Fruit fly (Drosophila melanogaster) whole organism, prepupa: ENCODE measurements around the gene CG12617.

Experiments used
- Blimp-1 ChIP-seq: fragments of 200-800 bp; sonication (Bioruptor generic); optimal IDR thresholded peaks from 3 replicates; lab custom pipeline; 2017; ENCODE audit warnings: missing biosample characterization, missing genetic modification characterization, mild to moderate bottlenecking, moderate library complexity, missing genetic modification reagents
- CG10631 ChIP-seq: fragments of 200-800 bp; sonication (Bioruptor generic); optimal IDR thresholded peaks from 2 replicates; lab custom pipeline; 2016; ENCODE audit warnings: missing biosample characterization, missing genetic modification characterization
- CG11294 ChIP-seq: fragments of 200-800 bp; sonication (Bioruptor generic); IDR thresholded peaks from 2 replicates; pipeline ENCODE4 v1.3.6; 2022; ENCODE audit warnings: missing biosample characterization, missing genetic modification characterization
- CG15336 ChIP-seq: fragments of 200-800 bp; sonication (Bioruptor generic); IDR thresholded peaks from 2 replicates; pipeline ENCODE4 v1.3.6; 2022; ENCODE audit warnings: missing biosample characterization, missing genetic modification characterization
- CG1621 ChIP-seq: fragments of 200-800 bp; sonication (Bioruptor generic); optimal IDR thresholded peaks from 3 replicates; lab custom pipeline; 2018; ENCODE audit warnings: missing biosample characterization, mild to moderate bottlenecking, missing genetic modification characterization
- CG16779 ChIP-seq: fragments of 200-800 bp; sonication (Bioruptor generic); optimal IDR thresholded peaks from 3 replicates; lab custom pipeline; 2017; ENCODE audit warnings: missing biosample characterization, mild to moderate bottlenecking, missing genetic modification characterization
- CG31627 ChIP-seq: fragments of 200-800 bp; sonication (Bioruptor generic); optimal IDR thresholded peaks from 3 replicates; lab custom pipeline; 2016; ENCODE audit warnings: missing biosample characterization, missing genetic modification characterization
- CG34406 ChIP-seq: fragments of 200-800 bp; sonication (Bioruptor generic); optimal IDR thresholded peaks from 3 replicates; lab custom pipeline; 2016; ENCODE audit warnings: missing biosample characterization, missing genetic modification characterization
- CG4318 ChIP-seq: fragments of 200-800 bp; sonication (Bioruptor generic); optimal IDR thresholded peaks from 3 replicates; lab custom pipeline; 2017; ENCODE audit warnings: missing biosample characterization, mild to moderate bottlenecking, missing genetic modification characterization
- CG6276 ChIP-seq: fragments of 200-800 bp; sonication (Bioruptor generic); optimal IDR thresholded peaks from 2 replicates; lab custom pipeline; 2017; ENCODE audit warnings: missing biosample characterization, mild to moderate bottlenecking, missing genetic modification characterization
- CG6792 ChIP-seq: fragments of 200-800 bp; sonication (Bioruptor generic); optimal IDR thresholded peaks from 3 replicates; lab custom pipeline; 2016; ENCODE audit warnings: missing biosample characterization, missing genetic modification characterization
- CG6854 ChIP-seq: fragments of 200-800 bp; sonication (Bioruptor generic); optimal IDR thresholded peaks from 2 replicates; lab custom pipeline; 2017; ENCODE audit warnings: missing biosample characterization, mild to moderate bottlenecking, missing genetic modification characterization
- CG7368 ChIP-seq: fragments of 200-800 bp; sonication (Bioruptor generic); optimal IDR thresholded peaks from 3 replicates; lab custom pipeline; 2016; ENCODE audit warnings: missing biosample characterization, missing genetic modification characterization
- CG9139 ChIP-seq: fragments of 200-800 bp; sonication (Bioruptor generic); optimal IDR thresholded peaks from 3 replicates; lab custom pipeline; 2017; ENCODE audit warnings: missing biosample characterization, mild to moderate bottlenecking, missing genetic modification characterization
- Eip75B ChIP-seq: fragments of 200-800 bp; sonication (Bioruptor generic); optimal IDR thresholded peaks from 3 replicates; lab custom pipeline; 2016; ENCODE audit warnings: missing biosample characterization, missing genetic modification characterization
- Eip78C ChIP-seq: fragments of 200-800 bp; sonication (Bioruptor generic); peaks from one replicate; lab custom pipeline; 2016; ENCODE audit warnings: missing biosample characterization, missing genetic modification characterization
- Eip93F ChIP-seq: fragments of 200-800 bp; sonication (Bioruptor generic); optimal IDR thresholded peaks from 2 replicates; lab custom pipeline; 2016; ENCODE audit warnings: missing biosample characterization, mild to moderate bottlenecking, missing genetic modification characterization
- Ets21C ChIP-seq: fragments of 200-800 bp; sonication (Bioruptor generic); optimal IDR thresholded peaks from 3 replicates; lab custom pipeline; 2016; ENCODE audit warnings: missing biosample characterization, missing genetic modification characterization
- Ets96B ChIP-seq: fragments of 200-800 bp; optimal IDR thresholded peaks from 2 replicates; lab custom pipeline; 2019; ENCODE audit warnings: missing biosample characterization, mild to moderate bottlenecking, missing genetic modification characterization, moderate library complexity
- Hr38 ChIP-seq: sonication (Bioruptor generic); optimal IDR thresholded peaks from 2 replicates; lab custom pipeline; 2016; ENCODE audit warnings: missing biosample characterization, missing genetic modification characterization
- Hr4 ChIP-seq: fragments of 200-800 bp; sonication (Bioruptor generic); optimal IDR thresholded peaks from 3 replicates; lab custom pipeline; 2016; ENCODE audit warnings: missing biosample characterization, missing genetic modification characterization
- Lpt ChIP-seq: fragments of 200-800 bp; sonication (Bioruptor generic); optimal IDR thresholded peaks from 3 replicates; lab custom pipeline; 2016; ENCODE audit warnings: missing biosample characterization, missing genetic modification characterization
- Met ChIP-seq: fragments of 200-800 bp; sonication (Bioruptor generic); optimal IDR thresholded peaks from 3 replicates; lab custom pipeline; 2016; ENCODE audit warnings: missing biosample characterization, missing genetic modification characterization
- OdsH ChIP-seq: fragments of 200-800 bp; sonication (Bioruptor generic); optimal IDR thresholded peaks from 3 replicates; lab custom pipeline; 2016; ENCODE audit warnings: missing biosample characterization, missing genetic modification characterization
- Smox ChIP-seq: fragments of 200-800 bp; sonication (Bioruptor generic); optimal IDR thresholded peaks from 3 replicates; lab custom pipeline; 2016; ENCODE audit warnings: missing biosample characterization, missing genetic modification characterization
- Sox15 ChIP-seq: fragments of 200-800 bp; sonication (Bioruptor generic); optimal IDR thresholded peaks from 3 replicates; lab custom pipeline; 2016; ENCODE audit warnings: missing biosample characterization, missing genetic modification characterization
- acj6 ChIP-seq: fragments of 200-800 bp; sonication (Bioruptor generic); optimal IDR thresholded peaks from 3 replicates; lab custom pipeline; 2016; ENCODE audit warnings: missing biosample characterization, missing genetic modification characterization
- cyc ChIP-seq: fragments of 200-800 bp; sonication (Bioruptor generic); optimal IDR thresholded peaks from 3 replicates; lab custom pipeline; 2016; ENCODE audit warnings: missing biosample characterization, missing genetic modification characterization
- dsx ChIP-seq: fragments of 200-800 bp; optimal IDR thresholded peaks from 3 replicates; lab custom pipeline; 2019; ENCODE audit warnings: missing biosample characterization, mild to moderate bottlenecking, missing genetic modification characterization, moderate library complexity; ENCODE audit not compliant: poor library complexity, severe bottlenecking
- eg ChIP-seq: fragments of 200-800 bp; sonication (Bioruptor generic); IDR thresholded peaks from 3 replicates; pipeline ENCODE4 v1.3.6; 2022; ENCODE audit warnings: missing biosample characterization, missing genetic modification characterization
- esn ChIP-seq: fragments of 200-800 bp; sonication (Bioruptor generic); optimal IDR thresholded peaks from 2 replicates; lab custom pipeline; 2016; ENCODE audit warnings: missing biosample characterization, mild to moderate bottlenecking, missing genetic modification characterization, moderate library complexity
- fd59A ChIP-seq: fragments of 200-800 bp; sonication (Bioruptor generic); optimal IDR thresholded peaks from 2 replicates; lab custom pipeline; 2017; ENCODE audit warnings: missing biosample characterization, mild to moderate bottlenecking, missing genetic modification characterization, missing genetic modification reagents
- fd85E ChIP-seq: fragments of 200-800 bp; sonication (Bioruptor generic); optimal IDR thresholded peaks from 3 replicates; lab custom pipeline; 2016; ENCODE audit warnings: missing biosample characterization, missing genetic modification characterization
- fkh ChIP-seq: fragments of 200-800 bp; sonication (Bioruptor generic); optimal IDR thresholded peaks from 3 replicates; lab custom pipeline; 2017; ENCODE audit warnings: missing biosample characterization, mild to moderate bottlenecking, missing genetic modification characterization, moderate library complexity
- salr ChIP-seq, 2 experiments: fragments of 200-800 bp; sonication (Bioruptor generic); optimal IDR thresholded peaks; 3 replicates each; lab custom pipeline; 2016 to 2018; ENCODE audit warnings: missing biosample characterization in 2 of 2, missing genetic modification characterization in 2 of 2, mild to moderate bottlenecking in 1 of 2
- spab ChIP-seq: fragments of 200-800 bp; sonication (Bioruptor generic); optimal IDR thresholded peaks from 2 replicates; lab custom pipeline; 2017; ENCODE audit warnings: missing biosample characterization, mild to moderate bottlenecking, missing genetic modification characterization, missing genetic modification reagents
- topi ChIP-seq: fragments of 200-800 bp; sonication (Bioruptor generic); optimal IDR thresholded peaks from 3 replicates; lab custom pipeline; 2016; ENCODE audit warnings: missing biosample characterization, missing genetic modification characterization

The CG12617 gene

dm6 chr2L:20340635-20341034 lies 46.1 kb downstream of the CG12617 start (continued):
- TF ChIP-seq CG31627 (GFP tag; lab: Kevin White, UChicago) (no peak), CG6854 (GFP tag; lab: Kevin White, UChicago) (no peak), Blimp-1 (GFP tag; lab: Kevin White, UChicago) (no peak), esn (no peak), salr (GFP tag; optimal IDR thresholded peaks at IDR 0.05; lab: Kevin White, UChicago) (peak in 1 of 2 experiments; percentile 79), fd85E (GFP tag; lab: Kevin White, UChicago) (no peak), Lpt (GFP tag; lab: Kevin White, UChicago) (peak; percentile 80), CG10631 (GFP tag; lab: Kevin White, UChicago) (peak; percentile 59), Eip78C (peak; percentile 79), CG15336 (GFP tag; lab: Robert Waterston, UW) (peak; percentile 94), CG6276 (peak; percentile 88), Hr38 (GFP tag; lab: Kevin White, UChicago) (no peak), Sox15 (GFP tag; lab: Kevin White, UChicago) (no peak), CG4318 (GFP tag; lab: Kevin White, UChicago) (peak; percentile 58), Ets21C (GFP tag; lab: Kevin White, UChicago) (no peak), CG1621 (tag; lab: Kevin White, UChicago) (no peak), eg (GFP tag; lab: Robert Waterston, UW) (peak; percentile 90), CG9139 (GFP tag; lab: Kevin White, UChicago) (no peak), Smox (GFP tag; lab: Kevin White, UChicago) (no peak), fkh (GFP tag; lab: Kevin White, UChicago) (no peak), Eip75B (no peak), spab (GFP tag; lab: Kevin White, UChicago) (no peak), OdsH (GFP tag; lab: Kevin White, UChicago) (peak; percentile 61), acj6 (GFP tag; lab: Kevin White, UChicago) (peak; percentile 28), CG34406 (GFP tag; lab: Kevin White, UChicago) (no peak), Ets96B (tag; lab: Kevin White, UChicago) (no peak), CG11294 (GFP tag; lab: Robert Waterston, UW) (peak; percentile 66), Hr4 (GFP tag; lab: Kevin White, UChicago) (peak; percentile 85)

DNA sequence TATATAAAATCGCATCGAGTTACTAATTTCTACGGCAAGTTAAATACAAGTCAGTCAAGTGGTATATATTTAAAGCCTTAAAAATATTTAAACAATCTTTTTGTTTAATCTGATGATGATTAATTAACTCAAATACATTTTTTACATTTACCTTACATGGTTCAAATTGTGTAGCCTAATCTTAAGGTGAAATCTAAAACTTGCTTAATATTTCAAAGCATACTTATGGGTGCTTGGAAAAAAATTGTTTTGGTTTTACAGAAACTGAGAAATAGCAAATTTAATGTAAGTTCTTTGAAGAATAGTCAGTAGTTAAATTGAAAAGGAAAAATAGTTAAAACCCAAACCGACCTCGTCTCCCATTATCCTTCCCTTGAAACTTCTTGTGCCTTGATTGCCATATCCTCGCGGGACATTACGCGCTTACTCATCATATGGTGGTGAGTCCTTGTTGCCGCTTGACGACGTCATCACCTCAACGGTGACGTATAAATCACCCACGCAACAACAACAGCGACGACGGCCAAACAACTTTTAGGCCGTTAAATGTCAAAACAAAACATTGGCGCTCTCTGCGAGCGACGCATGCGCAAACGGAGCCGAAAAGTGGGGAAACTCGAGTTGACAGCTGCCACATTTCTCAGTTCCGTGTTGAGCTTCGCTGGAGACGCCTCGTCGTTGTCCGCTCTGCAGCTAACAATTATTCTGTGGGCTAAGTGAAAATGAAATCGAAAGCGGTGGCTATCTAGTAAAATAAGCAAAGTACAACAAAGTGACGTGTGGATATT lies 46.9 kb downstream of the CG12617 start:
- TF ChIP-seq CG9139 (GFP tag; lab: Kevin White, UChicago) (no peak), OdsH (GFP tag; lab: Kevin White, UChicago) (no peak), CG6854 (GFP tag; lab: Kevin White, UChicago) (no peak), eg (GFP tag; lab: Robert Waterston, UW) (no peak), cyc (GFP tag; lab: Kevin White, UChicago) (no peak), CG10631 (GFP tag; lab: Kevin White, UChicago) (no peak), Eip75B (no peak)

dm6 chr2L:20341999-20342325 lies 47.5 kb downstream of the CG12617 start:
- TF ChIP-seq CG34406 (GFP tag; lab: Kevin White, UChicago) (no peak), Hr38 (GFP tag; lab: Kevin White, UChicago) (no peak), fd85E (GFP tag; lab: Kevin White, UChicago) (no peak), OdsH (GFP tag; lab: Kevin White, UChicago) (no peak), Ets21C (GFP tag; lab: Kevin White, UChicago) (no peak), topi (GFP tag; lab: Kevin White, UChicago) (no peak), CG16779 (no peak), CG9139 (GFP tag; lab: Kevin White, UChicago) (no peak), Met (GFP tag; lab: Kevin White, UChicago) (no peak), CG7368 (no peak), Sox15 (GFP tag; lab: Kevin White, UChicago) (no peak), CG6276 (no peak), cyc (GFP tag; lab: Kevin White, UChicago) (no peak), CG6792 (no peak), acj6 (GFP tag; lab: Kevin White, UChicago) (no peak), dsx (GFP tag; lab: Kevin White, UChicago) (no peak), Eip93F (GFP tag; lab: Kevin White, UChicago) (no peak), fd59A (no peak)
- TF ChIP-seq, all 60 proteins: peak for 0
